Fruit fly (Drosophila melanogaster): Measurements from ENCODE around the gene CG3061.

CG3061 gene

DNA sequence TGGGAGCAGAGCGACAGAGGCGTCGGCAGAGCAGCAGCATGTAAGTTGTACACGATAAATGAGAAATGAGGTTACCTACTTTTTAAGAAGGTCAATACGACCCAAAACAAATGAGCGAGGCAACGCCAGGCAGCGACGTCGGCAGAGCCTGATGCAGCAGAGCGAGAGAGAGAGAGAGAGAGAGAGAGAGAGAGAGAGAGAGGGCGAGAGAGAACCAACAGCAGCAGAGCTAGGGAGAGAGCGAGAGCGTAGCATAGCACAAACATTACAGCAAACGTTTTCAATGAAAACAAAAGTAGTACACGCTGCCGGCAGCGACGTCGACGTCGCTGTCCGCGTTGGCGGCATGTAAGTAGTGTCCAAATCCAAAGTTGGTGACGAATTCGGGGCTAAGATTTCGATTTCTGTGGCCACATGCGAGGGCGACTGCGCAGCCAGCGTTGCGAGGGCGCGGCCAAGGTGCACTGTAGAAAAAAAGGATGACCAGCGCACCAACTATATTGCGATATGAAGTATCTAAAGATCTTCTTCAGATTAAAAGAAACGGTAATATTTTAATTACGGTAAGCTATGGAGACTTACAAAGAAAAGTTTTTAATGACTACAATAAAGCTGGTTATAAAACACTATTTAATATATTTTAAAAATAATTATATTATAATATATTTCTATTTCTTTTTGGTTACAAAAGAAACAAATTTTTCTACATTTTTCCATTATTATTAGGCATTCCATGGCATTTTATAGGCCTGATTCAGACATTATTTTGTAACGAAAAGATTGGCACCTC is 14.3 kb upstream of the CG3061 start (continued):
- TF ChIP-seq CG3995 (GFP tag; optimal IDR thresholded peaks at IDR 0.05) (no peak), btn (GFP tag; optimal IDR thresholded peaks at IDR 0.05) (peak; percentile 15), ro (GFP tag; IDR thresholded peaks at IDR 0.05) (no peak; the same call in 1 of the 2 replicates), CG3281 (GFP tag; optimal IDR thresholded peaks at IDR 0.05) (peak; percentile 77), Ravus (GFP tag; IDR thresholded peaks at IDR 0.05) (0 out of 2 replicates have a peak, but pooled peaks have one; percentile 2), fu2 (GFP tag; optimal IDR thresholded peaks at IDR 0.05) (no peak), CG13624 (GFP tag; optimal IDR thresholded peaks at IDR 0.05) (peak; percentile 29), Taf1 (GFP tag; IDR thresholded peaks at IDR 0.05) (no peak), CG7372 (GFP tag; IDR thresholded peaks at IDR 0.05) (peak; percentile 60), CG17385 (GFP tag; optimal IDR thresholded peaks at IDR 0.05) (peak; percentile 77), CG30431 (GFP tag; optimal IDR thresholded peaks at IDR 0.05) (peak; percentile 84), CG15269 (tag; optimal IDR thresholded peaks at IDR 0.05) (peak; percentile 93), CG33213 (GFP tag; optimal IDR thresholded peaks at IDR 0.05) (peak; percentile 4), hb (GFP tag; IDR thresholded peaks at IDR 0.05; ENCODE audit: partially characterized antibody) (no peak), nerfin-2 (GFP tag; IDR thresholded peaks at IDR 0.05; ENCODE audit: partially characterized antibody) (0 out of 2 replicates have a peak, but pooled peaks have one; percentile 33), pfk (GFP tag; optimal IDR thresholded peaks at IDR 0.05) (peak; percentile 79), sim (GFP tag; IDR thresholded peaks at IDR 0.05) (no peak), pan (optimal IDR thresholded peaks at IDR 0.05) (no peak), pan (GFP tag; optimal IDR thresholded peaks at IDR 0.05 in 1 of 2, IDR thresholded peaks at IDR 0.05 in 1 of 2) (peak in 1 of 2 experiments; percentile 91), lilli (GFP tag; optimal IDR thresholded peaks at IDR 0.05) (peak; percentile 38), sr (GFP tag; IDR thresholded peaks at IDR 0.05) (peak; percentile 63; the same call in 2 of the 3 replicates), C15 (GFP tag; IDR thresholded peaks at IDR 0.05) (no peak), CG13424 (tag; optimal IDR thresholded peaks at IDR 0.05) (peak; percentile 93), Usf (GFP tag; optimal IDR thresholded peaks at IDR 0.05) (peak; percentile 27), Oli (tag; optimal IDR thresholded peaks at IDR 0.05) (peak; percentile 95), nmo (GFP tag; optimal IDR thresholded peaks at IDR 0.05) (peak; percentile 94), CG30020 (tag; optimal IDR thresholded peaks at IDR 0.05) (peak; percentile 36), sna (GFP tag; IDR thresholded peaks at IDR 0.05; ENCODE audit: partially characterized antibody) (0 out of 2 replicates have a peak, but pooled peaks have one; percentile 16), CG9797 (GFP tag; optimal IDR thresholded peaks at IDR 0.05) (no peak), fd96Cb (tag; optimal IDR thresholded peaks at IDR 0.05) (peak; percentile 92), lab (GFP tag; optimal IDR thresholded peaks at IDR 0.05) (peak; percentile 78), Ada2b (GFP tag; IDR thresholded peaks at IDR 0.05) (peak; percentile 83), amos (GFP tag; IDR thresholded peaks at IDR 0.05; ENCODE audit: partially characterized antibody) (no peak), mld (GFP tag; IDR thresholded peaks at IDR 0.05; ENCODE audit: partially characterized antibody) (no peak), Chrac-16 (GFP tag; optimal IDR thresholded peaks at IDR 0.05) (peak; percentile 53), repo (GFP tag; optimal IDR thresholded peaks at IDR 0.05) (peak; percentile 60), CG32772 (GFP tag; IDR thresholded peaks at IDR 0.05) (peak; percentile 74), cas (GFP tag; IDR thresholded peaks at IDR 0.05) (no peak), Drgx (GFP tag; IDR thresholded peaks at IDR 0.05) (peak; percentile 36; the same call in 1 of the 2 replicates), CG43689 (GFP tag; IDR thresholded peaks at IDR 0.05) (peak; percentile 80), CG3065 (GFP tag; optimal IDR thresholded peaks at IDR 0.05) (peak; percentile 69), CoRest (tag; optimal IDR thresholded peaks at IDR 0.05) (peak; percentile 94), al (GFP tag; IDR thresholded peaks at IDR 0.05) (0 out of 2 replicates have a peak, but pooled peaks have one; percentile 26), H15 (GFP tag; IDR thresholded peaks at IDR 0.05) (peak; percentile 79; the same call in 2 of the 3 replicates), wdn (GFP tag; IDR thresholded peaks at IDR 0.05) (0 out of 2 replicates have a peak, but pooled peaks have one; percentile 16), CG6854 (GFP tag; optimal IDR thresholded peaks at IDR 0.05) (peak; percentile 83), CG15696 (tag; optimal IDR thresholded peaks at IDR 0.05) (peak; percentile 38), CG17361 (GFP tag; IDR thresholded peaks at IDR 0.05) (peak; percentile 93), NfI (GFP tag; optimal IDR thresholded peaks at IDR 0.05) (peak; percentile 77)
